Worm (Caenorhabditis elegans): ENCODE data around the gene mans-3.

Gene mans-3

ce11 chrX:5209429-5209828, 44.2 kb downstream of the mans-3 start:
- TF ChIP-seq him-1 (tag; optimal IDR thresholded peaks at IDR 0.05) (no peak), ama-1 (optimal IDR thresholded peaks at IDR 0.05) (no peak), ama-1 (GFP tag; optimal IDR thresholded peaks at IDR 0.05) (no peak), nhr-80 (tag; optimal IDR thresholded peaks at IDR 0.05) (peak; percentile 17), mes-4 (tag; optimal IDR thresholded peaks at IDR 0.05) (no peak), aptf-3 (GFP tag; IDR thresholded peaks at IDR 0.05) (0 out of 2 replicates have a peak, but pooled peaks have one; percentile 44), dox-1 (GFP tag; IDR thresholded peaks at IDR 0.05) (0 out of 2 replicates have a peak, but pooled peaks have one; percentile 45), zfh-2 (GFP tag; conservative IDR thresholded peaks at IDR 0.05) (0 out of 2 replicates have a peak, but pooled peaks have one; percentile 35)

- TF ChIP-seq let-526 (GFP tag; IDR thresholded peaks at IDR 0.05) (no peak), hmg-1.2 (GFP tag; IDR thresholded peaks at IDR 0.05) (peak; percentile 33; the same call in 1 of the 2 replicates), ceh-27 (GFP tag; optimal IDR thresholded peaks at IDR 0.05) (peak; percentile 15)
Observed at ce11 chrX:5210524-5210923, 45.3 kb downstream of the mans-3 start.

DNA sequence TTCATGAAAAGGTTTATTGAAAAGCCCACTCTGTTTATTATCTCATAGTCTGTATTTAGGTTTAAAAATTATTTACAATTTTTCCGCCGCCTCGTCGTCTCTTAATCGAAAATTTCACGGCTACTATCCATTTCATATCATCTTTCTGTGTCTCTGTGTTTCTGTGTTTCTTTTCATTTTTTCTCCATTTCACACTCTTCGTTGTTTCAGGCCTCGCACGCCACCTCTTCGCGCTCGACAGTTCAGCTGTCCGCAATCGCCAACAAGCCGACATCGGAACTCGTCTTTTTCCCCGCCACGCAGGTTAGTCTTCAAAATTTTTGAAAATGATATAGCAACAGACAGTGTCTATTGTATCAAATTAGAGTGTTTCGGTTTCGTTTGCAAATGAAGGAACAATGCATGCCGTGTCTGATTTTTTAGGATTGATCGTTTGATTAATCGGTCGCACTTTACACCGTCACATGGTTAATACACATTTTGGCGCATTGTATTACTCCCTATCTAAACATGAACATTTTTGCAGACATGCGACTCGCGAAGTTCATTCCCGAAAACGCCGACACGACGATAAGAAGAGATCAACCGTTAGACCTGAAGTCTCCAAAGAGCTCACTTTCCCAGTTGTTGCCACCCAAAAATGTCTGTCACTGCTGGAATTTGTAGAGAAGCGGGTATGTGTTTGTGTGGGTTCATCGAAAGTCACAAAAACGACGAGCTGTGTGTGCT, 45.9 kb downstream of the mans-3 start:
- TF ChIP-seq nhr-80 (tag; optimal IDR thresholded peaks at IDR 0.05) = peak; percentile 33
- TF ChIP-seq bed-2 (GFP tag; IDR thresholded peaks at IDR 0.05) = no peak

DNA sequence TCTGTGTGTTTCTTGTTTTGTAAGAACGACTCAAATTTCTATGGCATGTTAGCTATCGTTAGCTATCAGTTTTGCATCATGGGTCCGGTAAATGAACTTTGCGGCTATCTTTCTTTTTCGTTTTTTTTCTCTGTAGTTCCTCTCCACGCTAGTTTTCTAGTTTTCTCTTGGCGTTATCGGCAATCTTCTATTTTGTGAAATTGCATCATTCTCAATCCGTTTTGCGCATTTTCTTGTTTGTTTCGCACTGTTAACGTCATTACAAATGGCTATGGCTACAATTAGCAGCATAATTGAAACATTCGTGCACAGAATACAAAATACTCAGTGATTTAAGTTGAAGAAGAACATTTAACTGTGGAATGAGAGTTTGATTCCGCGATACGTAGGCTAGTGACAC, 47.8 kb downstream of the mans-3 start:
- TF ChIP-seq lin-54 (GFP tag; optimal IDR thresholded peaks at IDR 0.05) (no peak), mes-4 (tag; optimal IDR thresholded peaks at IDR 0.05) (no peak), Y79H2A.3 (GFP tag; conservative IDR thresholded peaks at IDR 0.05) (no peak)

- TF ChIP-seq mel-28 (tag; optimal IDR thresholded peaks at IDR 0.05; ENCODE audit: borderline replicate concordance) (no peak), ccch-3 (GFP tag; optimal IDR thresholded peaks at IDR 0.05) (no peak), hlh-12 (tag; optimal IDR thresholded peaks at IDR 0.05) (no peak), nfyb-1 (GFP tag; IDR thresholded peaks at IDR 0.05) (0 out of 2 replicates have a peak, but pooled peaks have one; percentile 44), atf-7 (tag; optimal IDR thresholded peaks at IDR 0.05) (peak; percentile 54), snpc-4 (GFP tag; optimal IDR thresholded peaks at IDR 0.05) (no peak), snpc-4 (tag; optimal IDR thresholded peaks at IDR 0.05) (peak in 1 of 4 experiments; percentile 4), sdz-38 (tag; optimal IDR thresholded peaks at IDR 0.05) (no peak), sptf-2 (GFP tag; optimal IDR thresholded peaks at IDR 0.05) (peak; percentile 44), mxl-1 (tag; optimal IDR thresholded peaks at IDR 0.05) (no peak), cebp-1 (GFP tag; IDR thresholded peaks at IDR 0.05) (no peak), cebp-1 (tag; optimal IDR thresholded peaks at IDR 0.05) (peak; percentile 2), repo-1 (tag; optimal IDR thresholded peaks at IDR 0.05) (no peak), dox-1 (GFP tag; IDR thresholded peaks at IDR 0.05) (0 out of 2 replicates have a peak, but pooled peaks have one; percentile 8), tbp1 (GFP tag; optimal IDR thresholded peaks at IDR 0.05) (peak; percentile 22), nhr-80 (tag; optimal IDR thresholded peaks at IDR 0.05) (peak; percentile 97), nhr-120 (GFP tag; IDR thresholded peaks at IDR 0.05) (no peak), sea-2 (GFP tag; IDR thresholded peaks at IDR 0.05) (no peak), pha-4 (tag; optimal IDR thresholded peaks at IDR 0.05) (no peak), nfya-2 (GFP tag; IDR thresholded peaks at IDR 0.05) (no peak), lin-35 (GFP tag; optimal IDR thresholded peaks at IDR 0.05) (no peak), ztf-22 (GFP tag; optimal IDR thresholded peaks at IDR 0.05) (peak; percentile 66), F39B2.1 (GFP tag; IDR thresholded peaks at IDR 0.05) (no peak), F22D6.2 (tag; optimal IDR thresholded peaks at IDR 0.05) (no peak), attf-3 (GFP tag; conservative IDR thresholded peaks at IDR 0.05) (no peak), ztf-6 (GFP tag; IDR thresholded peaks at IDR 0.05) (no peak), nfya-1 (tag; optimal IDR thresholded peaks at IDR 0.05; ENCODE audit: borderline replicate concordance, insufficient read depth) (no peak), ets-4 (GFP tag; optimal IDR thresholded peaks at IDR 0.05) (peak; percentile 39), tbx-9 (tag; optimal IDR thresholded peaks at IDR 0.05; ENCODE audit: borderline replicate concordance) (no peak), attf-6 (GFP tag; IDR thresholded peaks at IDR 0.05) (no peak)
Observed at ce11 chrX:5213565-5213964, 48.4 kb downstream of the mans-3 start.
